Worm (Caenorhabditis elegans): ENCODE results near the gene str-138.

Gene str-138

ce11 chrV:8058359-8058758 is at the start of gene str-138:
Gene str-138 (plus strand): TSS chrV:8058659.
- no peak for TF ChIP-seq nhr-76 (tag; optimal IDR thresholded peaks at IDR 0.05)
- no peak for TF ChIP-seq ham-2 (GFP tag; optimal IDR thresholded peaks at IDR 0.05)

- no peak for TF ChIP-seq unc-120 (tag; optimal IDR thresholded peaks at IDR 0.05; ENCODE audit: poor library complexity, severe bottlenecking)
- TF ChIP-seq unc-39 (tag; optimal IDR thresholded peaks at IDR 0.05): no peak
- no peak for TF ChIP-seq flh-1 (GFP tag; optimal IDR thresholded peaks at IDR 0.05)
- no peak for TF ChIP-seq lin-13 (tag; optimal IDR thresholded peaks at IDR 0.05)
- TF ChIP-seq nhr-2 (tag; optimal IDR thresholded peaks at IDR 0.05): no peak
- TF ChIP-seq bed-3 (GFP tag; optimal IDR thresholded peaks at IDR 0.05): no peak
- no peak for TF ChIP-seq drap-1 (GFP tag; optimal IDR thresholded peaks at IDR 0.05)
- no peak for TF ChIP-seq ces-1 (GFP tag; optimal IDR thresholded peaks at IDR 0.05)
- TF ChIP-seq zip-8 (tag; optimal IDR thresholded peaks at IDR 0.05): no peak
- TF ChIP-seq elt-1 (tag; optimal IDR thresholded peaks at IDR 0.05; ENCODE audit: borderline replicate concordance, insufficient read depth): no peak
- no peak for TF ChIP-seq pha-4 (tag; optimal IDR thresholded peaks at IDR 0.05)
- no peak for TF ChIP-seq ceh-39 (tag; optimal IDR thresholded peaks at IDR 0.05)
- no peak for TF ChIP-seq lsy-2 (tag; optimal IDR thresholded peaks at IDR 0.05)
- no peak for TF ChIP-seq elt-3 (tag; optimal IDR thresholded peaks at IDR 0.05)
- no peak for TF ChIP-seq lin-32 (GFP tag; optimal IDR thresholded peaks at IDR 0.05)
- no peak for TF ChIP-seq ceh-83 (GFP tag; optimal IDR thresholded peaks at IDR 0.05)
Measured at ce11 chrV:8010103-8010502, 48.4 kb upstream of the str-138 start, which contains the start of gene Y97E10AR.4. Gene Y97E10AR.4 (minus strand): TSS chrV:8010233.

ce11 chrV:8010846-8011245 is 47.6 kb upstream of the str-138 start, which contains the start of gene lmtr-2:
Gene lmtr-2 (minus strand): TSS chrV:8011106.
- TF ChIP-seq hlh-1 (tag; optimal IDR thresholded peaks at IDR 0.05) (no peak), bed-3 (GFP tag; optimal IDR thresholded peaks at IDR 0.05) (no peak), lsy-2 (tag; optimal IDR thresholded peaks at IDR 0.05) (no peak), ztf-11 (tag; optimal IDR thresholded peaks at IDR 0.05) (no peak), pha-4 (tag; optimal IDR thresholded peaks at IDR 0.05) (no peak), tbx-8 (GFP tag; optimal IDR thresholded peaks at IDR 0.05) (no peak), zip-8 (tag; optimal IDR thresholded peaks at IDR 0.05) (no peak), elt-3 (tag; optimal IDR thresholded peaks at IDR 0.05) (no peak), nhr-237 (tag; optimal IDR thresholded peaks at IDR 0.05) (no peak), cnd-1 (tag; optimal IDR thresholded peaks at IDR 0.05) (no peak), ceh-43 (GFP tag; optimal IDR thresholded peaks at IDR 0.05) (no peak), sem-2 (GFP tag; optimal IDR thresholded peaks at IDR 0.05) (no peak), nhr-2 (tag; optimal IDR thresholded peaks at IDR 0.05) (no peak), nhr-76 (tag; optimal IDR thresholded peaks at IDR 0.05) (no peak), ceh-83 (GFP tag; optimal IDR thresholded peaks at IDR 0.05) (no peak), snpc-4 (tag; optimal IDR thresholded peaks at IDR 0.05) (no peak), ces-1 (GFP tag; optimal IDR thresholded peaks at IDR 0.05) (no peak)

ce11 chrV:8012032-8012431 is 46.4 kb upstream of the str-138 start, which contains the start of gene rpb-9:
Gene rpb-9 (minus strand): TSS chrV:8012345.
- TF ChIP-seq nhr-2 (tag; optimal IDR thresholded peaks at IDR 0.05) (no peak), mab-5 (tag; optimal IDR thresholded peaks at IDR 0.05) (no peak)

ce11 chrV:8013901-8014388 is 44.5 kb upstream of the str-138 start, which contains the start of gene Y97E10AR.6:
Gene Y97E10AR.6 (minus strand): TSS chrV:8013951.
- TF ChIP-seq ceh-43 (GFP tag; optimal IDR thresholded peaks at IDR 0.05) (no peak), pha-4 (tag; optimal IDR thresholded peaks at IDR 0.05) (no peak), ces-1 (GFP tag; optimal IDR thresholded peaks at IDR 0.05) (peak; percentile 47), unc-120 (tag; optimal IDR thresholded peaks at IDR 0.05; ENCODE audit: poor library complexity, severe bottlenecking) (peak; percentile 28)

ce11 chrV:8016928-8017327 is 41.5 kb upstream of the str-138 start, which contains the start of gene sptl-2:
Gene sptl-2 (plus strand): TSS chrV:8017207.
- TF ChIP-seq mab-5 (tag; optimal IDR thresholded peaks at IDR 0.05) (no peak), flh-1 (GFP tag; optimal IDR thresholded peaks at IDR 0.05) (no peak), zip-8 (tag; optimal IDR thresholded peaks at IDR 0.05) (no peak), ztf-11 (tag; optimal IDR thresholded peaks at IDR 0.05) (no peak), unc-39 (tag; optimal IDR thresholded peaks at IDR 0.05) (no peak), nhr-28 (tag; optimal IDR thresholded peaks at IDR 0.05) (no peak), unc-120 (tag; optimal IDR thresholded peaks at IDR 0.05; ENCODE audit: poor library complexity, severe bottlenecking) (no peak), sptf-1 (tag; optimal IDR thresholded peaks at IDR 0.05) (no peak), elt-3 (tag; optimal IDR thresholded peaks at IDR 0.05) (no peak), lin-32 (GFP tag; optimal IDR thresholded peaks at IDR 0.05) (no peak), mls-2 (tag; optimal IDR thresholded peaks at IDR 0.05) (no peak), tbx-8 (GFP tag; optimal IDR thresholded peaks at IDR 0.05) (no peak), drap-1 (GFP tag; optimal IDR thresholded peaks at IDR 0.05) (no peak), lsy-2 (tag; optimal IDR thresholded peaks at IDR 0.05) (no peak), ceh-83 (GFP tag; optimal IDR thresholded peaks at IDR 0.05) (no peak), mep-1 (tag; optimal IDR thresholded peaks at IDR 0.05) (no peak), pha-4 (tag; optimal IDR thresholded peaks at IDR 0.05) (no peak), nhr-237 (tag; optimal IDR thresholded peaks at IDR 0.05) (no peak), cnd-1 (tag; optimal IDR thresholded peaks at IDR 0.05) (no peak), lin-13 (tag; optimal IDR thresholded peaks at IDR 0.05) (no peak)

Measured in whole organism, mixed stage, embryonic.